Worm (Caenorhabditis elegans) whole organism, L2 larva: ENCODE data around the gene best-4.

Experiments used
- F13H6.1 ChIP-seq: sonication (generic microtip); optimal IDR thresholded peaks from 2 replicates; lab custom pipeline; 2016; ENCODE audit warnings: missing genetic modification characterization, missing compliant biosample characterization
- ZK546.5 ChIP-seq: sonication (generic microtip); optimal IDR thresholded peaks from 2 replicates; lab custom pipeline; 2017; ENCODE audit warnings: missing biosample characterization, missing genetic modification characterization
- aly-2 ChIP-seq: fragments of 150-350 bp; optimal IDR thresholded peaks from 2 replicates; lab custom pipeline; 2014; ENCODE audit warnings: missing biosample characterization, missing genetic modification characterization
- blmp-1 ChIP-seq: sonication (generic microtip); optimal IDR thresholded peaks from 2 replicates; lab custom pipeline; 2017; ENCODE audit warnings: missing genetic modification characterization, mild to moderate bottlenecking, missing compliant biosample characterization, antibody characterized with exemption, moderate library complexity; ENCODE audit not compliant: insufficient read depth
- crh-2 ChIP-seq: sonication (generic microtip); optimal IDR thresholded peaks from 2 replicates; lab custom pipeline; 2017; ENCODE audit warnings: missing biosample characterization, missing genetic modification characterization
- dmd-4 ChIP-seq: sonication (generic microtip); optimal IDR thresholded peaks from 2 replicates; lab custom pipeline; 2017; ENCODE audit warnings: missing biosample characterization, missing genetic modification characterization
- egl-27 ChIP-seq: sonication (generic microtip); optimal IDR thresholded peaks from 3 replicates; lab custom pipeline; 2017; ENCODE audit warnings: missing biosample characterization, missing genetic modification reagents, missing genetic modification characterization
- elt-1 ChIP-seq: fragments of 150-350 bp; optimal IDR thresholded peaks from 2 replicates; lab custom pipeline; 2014; ENCODE audit warnings: missing biosample characterization, missing genetic modification characterization
- fos-1 ChIP-seq: fragments of 150-350 bp; optimal IDR thresholded peaks from 2 replicates; lab custom pipeline; 2014; ENCODE audit warnings: missing biosample characterization, missing genetic modification characterization
- lin-11 ChIP-seq: fragments of 150-350 bp; sonication (generic microtip); optimal IDR thresholded peaks from 2 replicates; lab custom pipeline; 2014; ENCODE audit warnings: missing biosample characterization, missing genetic modification characterization, inconsistent platforms, mixed read lengths
- lin-39 ChIP-seq: fragments of 150-350 bp; optimal IDR thresholded peaks from 2 replicates; lab custom pipeline; 2014; ENCODE audit warnings: missing biosample characterization, missing genetic modification reagents, missing genetic modification characterization
- nhr-10 ChIP-seq: sonication (generic microtip); optimal IDR thresholded peaks from 2 replicates; lab custom pipeline; 2017; ENCODE audit warnings: missing biosample characterization, missing genetic modification characterization
- nhr-11 ChIP-seq: fragments of 150-350 bp; optimal IDR thresholded peaks from 2 replicates; lab custom pipeline; 2014; ENCODE audit warnings: missing biosample characterization, missing genetic modification characterization
- nhr-12 ChIP-seq: fragments of 150-350 bp; optimal IDR thresholded peaks from 2 replicates; lab custom pipeline; 2014; ENCODE audit warnings: missing biosample characterization, missing genetic modification characterization
- nhr-21 ChIP-seq: fragments of 150-350 bp; optimal IDR thresholded peaks from 2 replicates; lab custom pipeline; 2014; ENCODE audit warnings: missing biosample characterization, missing genetic modification characterization
- nhr-23 ChIP-seq: fragments of 150-350 bp; optimal IDR thresholded peaks from 2 replicates; lab custom pipeline; 2014; ENCODE audit warnings: missing biosample characterization, missing genetic modification reagents, missing genetic modification characterization
- nhr-25 ChIP-seq: fragments of 150-350 bp; sonication (generic microtip); optimal IDR thresholded peaks from 3 replicates; lab custom pipeline; 2014; ENCODE audit warnings: missing biosample characterization, missing genetic modification characterization
- nhr-6 ChIP-seq: fragments of 150-350 bp; optimal IDR thresholded peaks from 2 replicates; lab custom pipeline; 2014; ENCODE audit warnings: missing biosample characterization, missing genetic modification characterization
- nhr-77 ChIP-seq: fragments of 150-350 bp; optimal IDR thresholded peaks from 2 replicates; lab custom pipeline; 2014; ENCODE audit warnings: missing biosample characterization, missing genetic modification characterization
- skn-1 ChIP-seq: sonication (generic microtip); optimal IDR thresholded peaks from 2 replicates; lab custom pipeline; 2017; ENCODE audit warnings: missing biosample characterization, missing genetic modification characterization
- sma-9 ChIP-seq, 2 experiments: fragments of 150-350 bp in 1 of 2; sonication (generic microtip) in 1 of 2; optimal IDR thresholded peaks; 2 replicates each; lab custom pipeline; 2014 to 2016; ENCODE audit warnings: missing genetic modification characterization in 2 of 2, mild to moderate bottlenecking in 1 of 2, missing biosample characterization in 1 of 2, missing compliant biosample characterization in 1 of 2, missing genetic modification reagents in 1 of 2, moderate library complexity in 1 of 2
- snpc-4 ChIP-seq: fragments of 150-350 bp; optimal IDR thresholded peaks from 2 replicates; lab custom pipeline; 2014; ENCODE audit warnings: missing biosample characterization, missing genetic modification characterization
- unc-55 ChIP-seq: fragments of 150-350 bp; sonication (generic microtip); optimal IDR thresholded peaks from 3 replicates; lab custom pipeline; 2014; ENCODE audit warnings: missing biosample characterization, missing genetic modification reagents, missing genetic modification characterization
- unc-62 ChIP-seq: fragments of 150-350 bp; optimal IDR thresholded peaks from 2 replicates; lab custom pipeline; 2014; ENCODE audit warnings: missing biosample characterization, missing genetic modification reagents, missing genetic modification characterization
- zag-1 ChIP-seq: fragments of 150-350 bp; optimal IDR thresholded peaks from 2 replicates; lab custom pipeline; 2014; ENCODE audit warnings: missing biosample characterization, missing genetic modification characterization
- ztf-1 ChIP-seq: fragments of 200-800 bp; sonication (Bioruptor generic); conservative IDR thresholded peaks from 2 replicates; pipeline ENCODE4 v1.3.6; 2022; ENCODE audit warnings: missing genetic modification characterization, missing compliant biosample characterization

best-4 gene

DNA sequence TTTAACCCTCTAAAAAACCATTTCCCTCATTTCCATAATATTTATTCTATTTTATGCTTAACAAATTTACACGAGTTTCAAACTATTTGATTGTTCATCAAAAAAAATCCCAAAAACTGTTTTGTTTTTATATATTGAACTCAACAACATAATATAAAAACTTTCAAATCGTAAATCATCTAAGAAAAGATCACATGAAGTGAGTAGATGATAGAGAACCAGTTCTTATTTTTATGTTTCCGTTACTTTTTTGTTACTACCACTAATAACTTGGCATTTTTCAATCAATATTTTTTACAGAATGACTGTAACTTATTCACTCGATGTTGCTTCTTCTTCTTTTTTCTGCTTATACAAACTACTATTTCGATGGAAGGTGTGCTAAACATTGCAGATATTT is 1.0 kb upstream of the best-4 start, which contains the start of gene best-3:
TSS of gene best-3 (plus strand) at position 301 of the 400 bp plus-strand sequence.
- TF ChIP-seq unc-55 (GFP tag; lab: Kevin White, UChicago) = no peak
- no peak for TF ChIP-seq sma-9 (GFP tag; optimal IDR thresholded peaks at IDR 0.05; lab: Kevin White, UChicago)
- TF ChIP-seq sma-9 (tag; optimal IDR thresholded peaks at IDR 0.05; lab: Kevin White, UChicago) = no peak
- no peak for TF ChIP-seq nhr-23 (tag; lab: Kevin White, UChicago)
- TF ChIP-seq lin-39 (tag; lab: Kevin White, UChicago) = no peak
- TF ChIP-seq unc-62 (GFP tag; lab: Kevin White, UChicago) = no peak
- TF ChIP-seq nhr-12 (tag; lab: Kevin White, UChicago) = no peak
- no peak for TF ChIP-seq lin-11 (tag; lab: Kevin White, UChicago)
- no peak for TF ChIP-seq elt-1 (tag; lab: Kevin White, UChicago)
- no peak for TF ChIP-seq fos-1 (tag; lab: Kevin White, UChicago)
- no peak for TF ChIP-seq dmd-4
- TF ChIP-seq crh-2 (tag; lab: Kevin White, UChicago) = no peak
- no peak for TF ChIP-seq nhr-11
- no peak for TF ChIP-seq zag-1 (tag; lab: Kevin White, UChicago)
- no peak for TF ChIP-seq skn-1
- no peak for TF ChIP-seq egl-27 (tag; lab: Kevin White, UChicago)
- TF ChIP-seq F13H6.1 (tag; lab: Kevin White, UChicago) = no peak
- no peak for TF ChIP-seq aly-2 (tag; lab: Kevin White, UChicago)

DNA sequence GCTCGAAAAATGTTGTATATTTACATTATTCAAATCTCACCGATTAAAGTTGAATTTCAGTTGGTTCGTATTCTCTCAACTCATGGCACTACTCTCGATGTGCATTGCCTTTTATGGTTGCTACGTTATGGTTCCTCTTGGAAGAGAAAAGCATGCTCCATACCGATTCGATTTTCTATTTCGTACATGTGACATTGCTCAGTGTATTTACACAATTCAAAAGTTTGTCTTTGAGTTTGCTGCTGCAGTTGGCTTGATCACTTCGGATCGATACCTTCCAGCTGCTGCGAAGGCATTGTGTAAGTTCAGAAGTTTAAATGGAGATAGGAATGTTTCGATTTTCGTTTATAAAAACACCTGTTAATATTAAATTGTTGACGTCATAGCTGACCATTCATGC is 3.5 kb downstream of the best-4 start:
- TF ChIP-seq nhr-6 (tag; lab: Kevin White, UChicago) = peak; percentile 88
- no peak for TF ChIP-seq nhr-10 (tag; lab: Kevin White, UChicago)

DNA sequence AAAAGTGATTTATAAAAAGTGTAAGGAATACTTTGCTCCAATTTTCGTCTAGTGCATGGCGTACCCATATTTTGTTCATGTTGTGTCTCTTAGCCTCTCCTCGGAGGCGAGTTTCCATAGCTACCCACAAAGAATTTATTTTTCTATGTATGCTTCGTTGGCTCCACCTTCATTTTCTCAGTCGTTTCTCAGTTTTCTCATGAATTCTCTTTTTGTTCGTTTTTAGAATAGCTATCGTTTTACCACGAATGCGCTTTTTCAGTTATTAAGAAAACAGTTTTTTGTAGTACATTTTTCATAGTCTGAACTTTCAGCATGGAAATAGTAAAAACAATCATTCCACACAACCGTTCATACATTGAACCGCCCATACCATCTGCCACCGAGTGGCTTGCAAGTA is 5.3 kb downstream of the best-4 start, which contains the start of gene osta-1:
TSS of gene osta-1 (plus strand) at position 309 of the 400 bp plus-strand sequence.
- peak; percentile 87 for TF ChIP-seq nhr-6 (tag; lab: Kevin White, UChicago)
- no peak for TF ChIP-seq blmp-1

DNA sequence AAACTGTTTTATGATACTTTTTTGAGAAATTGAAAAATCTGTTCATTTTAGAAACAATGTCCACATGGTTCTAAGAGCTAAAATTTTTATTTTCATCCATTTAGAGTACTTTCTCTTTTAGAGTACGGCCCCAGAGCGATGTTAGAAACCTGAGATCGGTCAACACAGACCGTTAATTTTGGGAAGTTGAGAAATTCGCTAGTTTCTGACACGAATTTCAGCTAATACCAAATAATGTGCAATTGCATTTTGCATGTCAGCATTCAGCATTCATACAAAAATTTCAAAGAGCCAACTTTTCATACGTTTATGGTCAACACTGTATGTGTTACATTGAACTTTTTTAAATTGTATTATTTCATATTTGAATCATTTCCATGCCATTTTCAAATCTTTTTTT is 6.9 kb downstream of the best-4 start:
- TF ChIP-seq F13H6.1 (tag; lab: Kevin White, UChicago) (no peak), nhr-12 (tag; lab: Kevin White, UChicago) (no peak)

DNA sequence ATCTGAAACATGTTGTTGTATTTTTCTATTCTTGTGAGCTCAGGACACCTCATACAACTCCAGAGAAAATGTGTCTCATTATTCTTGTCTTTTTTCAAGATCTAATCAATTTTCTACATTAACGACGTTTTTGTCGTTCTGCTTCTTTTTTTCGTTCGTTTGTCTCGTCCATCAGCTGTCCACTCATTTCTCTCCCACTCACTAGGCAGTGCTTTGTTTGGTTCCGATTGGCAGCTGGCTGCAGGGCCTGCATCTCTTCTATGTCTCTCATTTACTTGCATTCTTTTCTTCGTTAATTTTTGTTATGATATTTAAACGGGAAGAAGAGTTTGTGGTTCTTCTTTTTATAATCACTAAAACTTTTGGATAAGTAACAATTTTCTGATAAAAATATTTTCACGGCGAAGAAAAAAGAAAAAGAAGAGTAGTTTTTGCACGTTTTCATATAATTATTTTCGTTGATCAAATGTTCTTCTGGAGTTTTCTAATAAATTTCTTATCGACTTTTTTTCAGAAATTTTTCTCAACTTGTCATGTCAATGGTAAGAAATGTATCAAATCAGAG is 10.3 kb downstream of the best-4 start, which contains the start of gene 2L52.1:
TSS of gene 2L52.1 (plus strand) at position 515 of the 565 bp plus-strand sequence.
- TF ChIP-seq unc-55 (GFP tag; lab: Kevin White, UChicago) (peak; percentile 43), nhr-12 (tag; lab: Kevin White, UChicago) (no peak), nhr-6 (tag; lab: Kevin White, UChicago) (peak; percentile 95), nhr-21 (tag; lab: Kevin White, UChicago) (no peak), nhr-25 (no peak), zag-1 (tag; lab: Kevin White, UChicago) (no peak), ztf-1 (GFP tag; lab: Robert Waterston, UW) (no peak), nhr-77 (tag; lab: Kevin White, UChicago) (no peak), snpc-4 (no peak)
- TF ChIP-seq, all 48 proteins: peak for 2

DNA sequence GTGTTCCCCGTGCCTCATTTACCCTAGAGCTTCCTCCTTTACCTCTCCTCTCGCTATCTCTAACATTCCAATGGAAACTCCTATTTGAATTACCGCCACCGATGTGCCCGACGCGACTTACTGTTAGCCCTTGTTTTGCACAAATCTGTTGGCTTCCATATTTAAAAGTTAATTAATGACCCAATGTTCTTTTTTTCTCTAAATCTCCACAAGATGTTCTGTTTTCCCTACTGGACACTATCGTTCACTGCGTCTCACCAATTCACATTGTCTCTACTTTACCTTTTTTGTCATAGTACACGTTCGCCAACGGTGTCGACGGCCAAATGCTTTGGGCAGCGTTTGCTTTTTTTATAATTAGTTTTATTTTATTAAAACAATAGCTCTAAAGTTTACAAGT is 11.1 kb downstream of the best-4 start:
- TF ChIP-seq nhr-6 (tag; lab: Kevin White, UChicago) (peak; percentile 89), nhr-25 (peak; percentile 13), ZK546.5 (tag; lab: Kevin White, UChicago) (no peak)
